Worm (Caenorhabditis elegans): ENCODE data around the gene acr-9.

Gene acr-9

DNA sequence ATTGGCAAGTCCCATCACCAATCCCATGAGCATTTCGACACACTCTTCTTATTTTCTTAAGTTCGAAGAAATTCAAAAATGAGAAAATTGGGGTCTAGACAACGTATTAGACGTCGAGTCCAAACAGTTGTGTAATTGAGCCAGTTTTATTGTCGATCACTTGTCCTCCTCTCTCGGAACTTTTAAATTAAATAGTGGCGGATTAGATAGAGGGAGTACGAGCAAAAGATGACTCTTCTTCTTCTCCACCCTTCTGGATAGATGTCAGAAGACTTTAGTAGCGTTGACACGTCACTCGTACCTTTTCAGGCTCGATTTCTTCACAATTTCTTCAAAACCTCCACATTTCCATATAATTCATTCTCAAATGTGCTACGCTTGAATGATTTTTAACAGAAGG, 31.5 kb downstream of the acr-9 start:
- TF ChIP-seq hnd-1 (tag; optimal IDR thresholded peaks at IDR 0.05) (no peak), tra-4 (tag; optimal IDR thresholded peaks at IDR 0.05) (no peak), scrt-1 (GFP tag; IDR thresholded peaks at IDR 0.05) (no peak), ceh-13 (GFP tag; optimal IDR thresholded peaks at IDR 0.05) (no peak), B0310.2 (tag; optimal IDR thresholded peaks at IDR 0.05) (no peak), tbx-11 (GFP tag; IDR thresholded peaks at IDR 0.05) (no peak), ceh-36 (tag; optimal IDR thresholded peaks at IDR 0.05) (no peak), hmbx-1 (tag; optimal IDR thresholded peaks at IDR 0.05) (no peak), tbx-37 (GFP tag; conservative IDR thresholded peaks at IDR 0.05) (no peak)

ce11 chrX:13610040-13610439, 36.7 kb downstream of the acr-9 start:
- TF ChIP-seq ama-1 (optimal IDR thresholded peaks at IDR 0.05) (no peak), hmbx-1 (tag; optimal IDR thresholded peaks at IDR 0.05) (no peak), aly-1 (tag; optimal IDR thresholded peaks at IDR 0.05) (no peak), ceh-13 (GFP tag; optimal IDR thresholded peaks at IDR 0.05) (no peak), tra-4 (tag; optimal IDR thresholded peaks at IDR 0.05) (no peak), hnd-1 (tag; optimal IDR thresholded peaks at IDR 0.05) (no peak), pes-1 (GFP tag; IDR thresholded peaks at IDR 0.05) (no peak)

- no peak for TF ChIP-seq F13C5.2 (tag; optimal IDR thresholded peaks at IDR 0.05)
- TF ChIP-seq hmg-4 (GFP tag; optimal IDR thresholded peaks at IDR 0.05): no peak
- no peak for TF ChIP-seq tra-4 (tag; optimal IDR thresholded peaks at IDR 0.05)
- TF ChIP-seq B0310.2 (tag; optimal IDR thresholded peaks at IDR 0.05): no peak
- TF ChIP-seq tbx-37 (GFP tag; conservative IDR thresholded peaks at IDR 0.05): no peak
- TF ChIP-seq aly-1 (tag; optimal IDR thresholded peaks at IDR 0.05): no peak
- TF ChIP-seq ceh-36 (tag; optimal IDR thresholded peaks at IDR 0.05): no peak
- no peak for TF ChIP-seq ama-1 (optimal IDR thresholded peaks at IDR 0.05)
- TF ChIP-seq tbx-11 (GFP tag; IDR thresholded peaks at IDR 0.05): no peak
Measured at ce11 chrX:13605854-13606253, 40.8 kb downstream of the acr-9 start.

DNA sequence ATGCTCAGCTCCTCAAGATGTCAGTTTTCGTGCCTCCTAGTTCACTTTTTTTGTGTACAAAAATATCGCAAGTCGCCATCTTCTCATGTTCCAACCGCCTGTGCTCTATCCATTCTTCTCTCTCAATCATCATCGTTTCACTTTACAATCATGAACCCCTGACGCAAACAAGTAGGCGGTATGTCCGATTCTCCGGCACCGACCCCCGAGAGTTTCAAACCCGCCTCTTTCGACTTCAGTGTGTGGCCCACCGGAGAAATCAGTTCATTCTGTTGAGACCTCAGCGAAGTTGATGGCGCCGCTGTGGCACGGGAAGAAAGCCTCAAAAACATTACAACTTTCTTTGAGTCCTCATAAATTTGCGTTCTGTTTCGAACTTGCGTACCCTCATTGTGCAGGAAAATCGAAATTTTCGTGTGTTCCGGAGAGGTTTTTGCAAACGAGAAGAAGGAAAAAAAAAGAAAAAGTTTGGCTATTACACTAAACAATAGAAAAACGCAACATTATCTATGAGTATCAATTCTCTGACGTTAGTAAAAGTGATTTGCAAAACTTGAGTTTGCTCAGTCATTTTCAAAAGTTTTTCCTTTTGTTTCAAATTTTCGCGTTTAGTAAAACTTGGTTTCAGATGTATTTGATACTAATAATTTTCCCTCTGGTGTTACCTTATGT, 41.6 kb downstream of the acr-9 start, which contains the start of gene F54B11.9:
F54B11.9 (plus strand) TSS at position 622 of the 672 bp plus-strand sequence.
- no peak for TF ChIP-seq B0310.2 (tag; optimal IDR thresholded peaks at IDR 0.05)
- TF ChIP-seq ceh-36 (tag; optimal IDR thresholded peaks at IDR 0.05): no peak
- no peak for TF ChIP-seq tbx-37 (GFP tag; conservative IDR thresholded peaks at IDR 0.05)
- no peak for TF ChIP-seq scrt-1 (GFP tag; IDR thresholded peaks at IDR 0.05)
- no peak for TF ChIP-seq hnd-1 (tag; optimal IDR thresholded peaks at IDR 0.05)
- TF ChIP-seq hmbx-1 (tag; optimal IDR thresholded peaks at IDR 0.05): no peak
- no peak for TF ChIP-seq F13C5.2 (tag; optimal IDR thresholded peaks at IDR 0.05)
- TF ChIP-seq ama-1 (optimal IDR thresholded peaks at IDR 0.05): no peak
- TF ChIP-seq tbx-11 (GFP tag; IDR thresholded peaks at IDR 0.05): no peak
- no peak for TF ChIP-seq ceh-13 (GFP tag; optimal IDR thresholded peaks at IDR 0.05)
- TF ChIP-seq aly-1 (tag; optimal IDR thresholded peaks at IDR 0.05): no peak
- TF ChIP-seq pes-1 (GFP tag; IDR thresholded peaks at IDR 0.05): no peak

DNA sequence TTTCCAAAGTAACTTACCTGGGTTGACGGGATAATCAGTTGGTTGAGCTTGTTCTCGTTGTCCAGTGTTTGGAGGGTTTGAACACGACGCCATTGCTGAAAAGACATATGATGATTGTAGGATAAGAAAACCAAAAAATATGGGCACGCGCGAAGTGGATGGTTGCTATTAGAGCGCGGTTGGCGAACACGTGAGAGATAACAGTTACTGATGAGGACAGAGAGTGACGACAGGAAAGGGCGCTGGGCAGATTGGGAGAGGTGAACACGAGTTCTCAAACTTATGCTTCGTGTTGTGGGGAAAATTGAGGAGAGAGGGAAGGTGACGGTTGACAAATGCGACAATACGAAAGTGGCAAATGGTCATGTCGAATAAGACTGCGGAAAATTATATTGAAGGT, 42.9 kb downstream of the acr-9 start, which contains the start of gene F54B11.8:
F54B11.8 (minus strand) TSS at position 101 of the 400 bp plus-strand sequence.
- no peak for TF ChIP-seq ceh-36 (tag; optimal IDR thresholded peaks at IDR 0.05)
- no peak for TF ChIP-seq flt-1 (GFP tag; IDR thresholded peaks at IDR 0.05)
- TF ChIP-seq aly-1 (tag; optimal IDR thresholded peaks at IDR 0.05): no peak
- TF ChIP-seq B0310.2 (tag; optimal IDR thresholded peaks at IDR 0.05): no peak
- no peak for TF ChIP-seq sea-1 (GFP tag; conservative IDR thresholded peaks at IDR 0.05)
- TF ChIP-seq tbx-11 (GFP tag; IDR thresholded peaks at IDR 0.05): no peak
- no peak for TF ChIP-seq tra-4 (tag; optimal IDR thresholded peaks at IDR 0.05)
- no peak for TF ChIP-seq F13C5.2 (tag; optimal IDR thresholded peaks at IDR 0.05)

- TF ChIP-seq hmg-4 (GFP tag; optimal IDR thresholded peaks at IDR 0.05) (no peak), ama-1 (optimal IDR thresholded peaks at IDR 0.05) (no peak), tbx-11 (GFP tag; IDR thresholded peaks at IDR 0.05) (no peak), hmbx-1 (tag; optimal IDR thresholded peaks at IDR 0.05) (no peak), aly-1 (tag; optimal IDR thresholded peaks at IDR 0.05) (no peak), hnd-1 (tag; optimal IDR thresholded peaks at IDR 0.05) (no peak), pes-1 (GFP tag; IDR thresholded peaks at IDR 0.05) (no peak), F13C5.2 (tag; optimal IDR thresholded peaks at IDR 0.05) (no peak), sea-1 (GFP tag; conservative IDR thresholded peaks at IDR 0.05) (no peak), B0310.2 (tag; optimal IDR thresholded peaks at IDR 0.05) (no peak), ets-7 (tag; optimal IDR thresholded peaks at IDR 0.05) (no peak), tra-4 (tag; optimal IDR thresholded peaks at IDR 0.05) (no peak), ceh-13 (GFP tag; optimal IDR thresholded peaks at IDR 0.05) (no peak), tbx-37 (GFP tag; conservative IDR thresholded peaks at IDR 0.05) (no peak)
Measured at ce11 chrX:13600136-13600535, 46.6 kb downstream of the acr-9 start, which contains the start of gene F54B11.7. Gene F54B11.7 (plus strand): TSS chrX:13600436.

DNA sequence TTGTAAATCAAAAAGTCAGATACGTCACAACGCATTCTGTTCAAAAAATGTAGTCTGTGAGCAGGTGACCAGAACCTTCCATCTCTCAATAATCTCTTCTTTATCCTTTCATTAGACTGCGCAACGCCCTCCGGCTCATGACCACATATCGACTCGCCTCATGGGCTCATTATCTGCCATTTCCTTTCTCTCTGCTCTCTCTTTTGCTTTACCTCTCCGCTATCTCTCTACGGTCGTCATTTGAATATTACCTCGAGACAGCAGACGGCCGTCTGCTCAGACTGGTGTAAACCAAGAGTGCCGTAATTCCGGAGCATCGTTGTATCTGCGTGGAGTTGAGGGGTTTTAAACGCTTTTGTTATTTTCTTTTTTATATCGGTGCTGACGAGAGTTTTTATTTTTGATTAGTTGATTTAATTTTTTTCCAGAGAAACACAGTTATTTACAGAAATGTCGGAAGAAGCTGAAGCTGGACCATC, 48.6 kb downstream of the acr-9 start, which contains the start of gene bra-1:
bra-1 (plus strand) TSS at position 429 of the 479 bp plus-strand sequence.
- TF ChIP-seq hnd-1 (tag; optimal IDR thresholded peaks at IDR 0.05) (no peak), ceh-36 (tag; optimal IDR thresholded peaks at IDR 0.05) (peak; percentile 43), F13C5.2 (tag; optimal IDR thresholded peaks at IDR 0.05) (peak; percentile 77), aly-1 (tag; optimal IDR thresholded peaks at IDR 0.05) (no peak), tbx-37 (GFP tag; conservative IDR thresholded peaks at IDR 0.05) (0 out of 2 replicates have a peak, but pooled peaks have one; percentile 28), hmg-4 (GFP tag; optimal IDR thresholded peaks at IDR 0.05) (peak; percentile 36), B0310.2 (tag; optimal IDR thresholded peaks at IDR 0.05) (no peak), ama-1 (optimal IDR thresholded peaks at IDR 0.05) (no peak)

All from whole organism, early embryonic.